Worm (Caenorhabditis elegans) whole organism, young adult: ENCODE data around the gene W06D11.1.

Source experiments
- B0336.3 ChIP-seq: fragments of 200-800 bp; sonication (Bioruptor generic); IDR thresholded peaks from 2 replicates; pipeline ENCODE4 v1.3.6; 2022; ENCODE audit warnings: missing genetic modification characterization, missing compliant biosample characterization
- C06A6.2 ChIP-seq: fragments of 200-800 bp; sonication (Bioruptor generic); conservative IDR thresholded peaks from 2 replicates; pipeline ENCODE4 v1.3.6; 2022; ENCODE audit warnings: missing genetic modification characterization, missing compliant biosample characterization
- F33H1.4 ChIP-seq: fragments of 200-800 bp; sonication (Bioruptor generic); IDR thresholded peaks from 2 replicates; pipeline ENCODE4 v1.3.6; 2022; ENCODE audit warnings: missing genetic modification reagents, missing genetic modification characterization, missing compliant biosample characterization
- F39B2.1 ChIP-seq: fragments of 200-800 bp; sonication (Bioruptor generic); IDR thresholded peaks from 2 replicates; pipeline ENCODE4 v1.3.6; 2022; ENCODE audit warnings: missing genetic modification reagents, missing genetic modification characterization, missing compliant biosample characterization
- F49E8.2 ChIP-seq: sonication (generic microtip); optimal IDR thresholded peaks from 3 replicates; lab custom pipeline; 2017; ENCODE audit warnings: missing genetic modification characterization, mild to moderate bottlenecking, missing compliant biosample characterization, antibody characterized with exemption, moderate library complexity; ENCODE audit not compliant: insufficient read depth
- F57C9.4 ChIP-seq: sonication (generic microtip); optimal IDR thresholded peaks from 2 replicates; lab custom pipeline; 2017; ENCODE audit warnings: mild to moderate bottlenecking, missing genetic modification characterization, missing compliant biosample characterization
- T07F8.4 ChIP-seq: sonication (generic microtip); optimal IDR thresholded peaks from 2 replicates; lab custom pipeline; 2016; ENCODE audit warnings: mild to moderate bottlenecking, missing genetic modification characterization, moderate library complexity, missing compliant biosample characterization
- ZK185.1 ChIP-seq: sonication (generic microtip); optimal IDR thresholded peaks from 2 replicates; lab custom pipeline; 2016; ENCODE audit warnings: mild to moderate bottlenecking, missing genetic modification characterization, missing compliant biosample characterization; ENCODE audit not compliant: poor library complexity, severe bottlenecking
- aptf-2 ChIP-seq: fragments of 200-800 bp; sonication (Bioruptor generic); conservative IDR thresholded peaks from 2 replicates; pipeline ENCODE4 v1.3.6; 2022; ENCODE audit warnings: missing genetic modification reagents, missing genetic modification characterization, missing compliant biosample characterization
- aptf-3 ChIP-seq: fragments of 200-800 bp; sonication (Bioruptor generic); IDR thresholded peaks from 2 replicates; pipeline ENCODE4 v1.3.6; 2022; ENCODE audit warnings: missing genetic modification characterization, missing compliant biosample characterization
- attf-3 ChIP-seq: fragments of 200-800 bp; sonication (Bioruptor generic); conservative IDR thresholded peaks from 2 replicates; pipeline ENCODE4 v1.3.6; 2022; ENCODE audit warnings: missing genetic modification reagents, missing genetic modification characterization, missing compliant biosample characterization
- cebp-2 ChIP-seq: fragments of 200-800 bp; sonication (Bioruptor generic); IDR thresholded peaks from 2 replicates; pipeline ENCODE4 v1.3.6; 2022; ENCODE audit warnings: missing genetic modification characterization, missing compliant biosample characterization
- ceh-27 ChIP-seq: fragments of 200-800 bp; sonication (Bioruptor generic); optimal IDR thresholded peaks from 2 replicates; lab custom pipeline; 2018; ENCODE audit warnings: mild to moderate bottlenecking, missing genetic modification characterization, moderate library complexity, missing compliant biosample characterization
- ceh-58 ChIP-seq: fragments of 200-800 bp; sonication (Bioruptor generic); IDR thresholded peaks from 2 replicates; pipeline ENCODE4 v1.3.6; 2022; ENCODE audit warnings: missing genetic modification characterization, missing compliant biosample characterization
- dox-1 ChIP-seq: fragments of 200-800 bp; sonication (Bioruptor generic); IDR thresholded peaks from 2 replicates; pipeline ENCODE4 v1.3.6; 2022; ENCODE audit warnings: missing genetic modification reagents, missing genetic modification characterization, missing compliant biosample characterization
- dpl-1 ChIP-seq: fragments of 150-350 bp; optimal IDR thresholded peaks from 2 replicates; lab custom pipeline; 2014; ENCODE audit warnings: missing biosample characterization, missing genetic modification reagents, missing genetic modification characterization
- efl-1 ChIP-seq: fragments of 150-350 bp; optimal IDR thresholded peaks from 2 replicates; lab custom pipeline; 2014; ENCODE audit warnings: missing biosample characterization, missing genetic modification reagents, missing genetic modification characterization
- egl-44 ChIP-seq: fragments of 200-800 bp; sonication (Bioruptor generic); IDR thresholded peaks from 2 replicates; pipeline ENCODE4 v1.3.6; 2022; ENCODE audit warnings: missing genetic modification reagents, missing genetic modification characterization, missing compliant biosample characterization
- egrh-3 ChIP-seq: fragments of 200-800 bp; sonication (Bioruptor generic); IDR thresholded peaks from 2 replicates; pipeline ENCODE4 v1.3.6; 2022; ENCODE audit warnings: missing genetic modification reagents, missing genetic modification characterization, missing compliant biosample characterization
- gei-17 ChIP-seq: fragments of 200-800 bp; sonication (Bioruptor generic); optimal IDR thresholded peaks from 2 replicates; lab custom pipeline; 2018; ENCODE audit warnings: mild to moderate bottlenecking, missing genetic modification characterization, missing compliant biosample characterization
- hmg-1.2 ChIP-seq: fragments of 200-800 bp; sonication (Bioruptor generic); IDR thresholded peaks from 2 replicates; pipeline ENCODE4 v1.3.6; 2022; ENCODE audit warnings: missing genetic modification reagents, missing genetic modification characterization, missing compliant biosample characterization
- hmg-20 ChIP-seq: fragments of 200-800 bp; sonication (Bioruptor generic); IDR thresholded peaks from 2 replicates; pipeline ENCODE4 v1.3.6; 2022; ENCODE audit warnings: missing genetic modification reagents, missing genetic modification characterization, missing compliant biosample characterization
- let-607 ChIP-seq, 2 experiments: fragments of 200-800 bp in 1 of 2; sonication (Bioruptor generic) in 1 of 2; sonication (generic microtip) in 1 of 2; optimal IDR thresholded peaks; 2 replicates each; lab custom pipeline; 2016 to 2018; ENCODE audit warnings: mild to moderate bottlenecking in 2 of 2, missing compliant biosample characterization in 2 of 2, missing genetic modification characterization in 2 of 2, moderate library complexity in 2 of 2, missing genotype in 1 of 2
- lin-35 ChIP-seq, 3 experiments: fragments of 150-350 bp in 2 of 3; sonication (generic microtip) in 1 of 3; optimal IDR thresholded peaks; 2 replicates each; lab custom pipeline; 2014 to 2018; ENCODE audit warnings: missing biosample characterization in 3 of 3, missing genetic modification characterization in 3 of 3, missing genetic modification reagents in 3 of 3
- lsl-1 ChIP-seq: fragments of 200-800 bp; sonication (Bioruptor generic); optimal IDR thresholded peaks from 2 replicates; lab custom pipeline; 2018; ENCODE audit warnings: mild to moderate bottlenecking, missing genetic modification characterization, moderate library complexity, missing compliant biosample characterization
- madf-3 ChIP-seq: fragments of 200-800 bp; sonication (Bioruptor generic); IDR thresholded peaks from 2 replicates; pipeline ENCODE4 v1.3.6; 2022; ENCODE audit warnings: missing genetic modification reagents, missing genetic modification characterization, missing compliant biosample characterization
- madf-6 ChIP-seq: fragments of 200-800 bp; sonication (Bioruptor generic); IDR thresholded peaks from 2 replicates; pipeline ENCODE4 v1.3.6; 2022; ENCODE audit warnings: missing genetic modification reagents, missing genetic modification characterization, missing compliant biosample characterization
- madf-8 ChIP-seq: fragments of 200-800 bp; sonication (Bioruptor generic); conservative IDR thresholded peaks from 2 replicates; pipeline ENCODE4 v1.3.6; 2022; ENCODE audit warnings: missing genetic modification reagents, missing genetic modification characterization, missing compliant biosample characterization
- nfyb-1 ChIP-seq: fragments of 200-800 bp; sonication (Bioruptor generic); IDR thresholded peaks from 2 replicates; pipeline ENCODE4 v1.3.6; 2022; ENCODE audit warnings: missing genetic modification reagents, missing genetic modification characterization, missing compliant biosample characterization
- nhr-120 ChIP-seq: fragments of 200-800 bp; sonication (Bioruptor generic); IDR thresholded peaks from 2 replicates; pipeline ENCODE4 v1.3.6; 2022; ENCODE audit warnings: missing genetic modification characterization, missing compliant biosample characterization
- nhr-27 ChIP-seq: fragments of 200-800 bp; sonication (Bioruptor generic); optimal IDR thresholded peaks from 2 replicates; lab custom pipeline; 2018; ENCODE audit warnings: mild to moderate bottlenecking, missing genetic modification characterization, moderate library complexity, missing compliant biosample characterization
- rec-8 ChIP-seq, 2 experiments: sonication (generic microtip); optimal IDR thresholded peaks; 2 replicates each; lab custom pipeline; 2016; ENCODE audit warnings: mild to moderate bottlenecking in 2 of 2, missing genetic modification characterization in 2 of 2, missing genetic modification reagents in 2 of 2, missing genotype in 2 of 2, missing biosample characterization in 1 of 2, missing compliant biosample characterization in 1 of 2, moderate library complexity in 1 of 2
- snpc-4 ChIP-seq, 5 experiments: fragments of 150-350 bp in 1 of 5; sonication (generic microtip) in 4 of 5; optimal IDR thresholded peaks; 2 replicates each; lab custom pipeline; 2014 to 2018; ENCODE audit warnings: missing genetic modification characterization in 5 of 5, missing biosample characterization in 3 of 5, antibody characterized with exemption in 2 of 5, mild to moderate bottlenecking in 2 of 5, missing compliant biosample characterization in 2 of 5, missing genotype in 2 of 5, moderate library complexity in 2 of 5, missing genetic modification reagents in 1 of 5
- tbp1 ChIP-seq: fragments of 200-800 bp; sonication (Bioruptor generic); optimal IDR thresholded peaks from 2 replicates; lab custom pipeline; 2018; ENCODE audit warnings: mild to moderate bottlenecking, missing genetic modification characterization, missing compliant biosample characterization
- tbx-9 ChIP-seq: sonication (generic microtip); optimal IDR thresholded peaks from 2 replicates; lab custom pipeline; 2016; ENCODE audit warnings: borderline replicate concordance, missing genetic modification characterization, inconsistent platforms, missing compliant biosample characterization
- xnd-1 ChIP-seq: sonication (generic microtip); optimal IDR thresholded peaks from 2 replicates; lab custom pipeline; 2016; ENCODE audit warnings: missing genotype, missing genetic modification reagents, missing genetic modification characterization, missing compliant biosample characterization
- ztf-22 ChIP-seq: fragments of 200-800 bp; sonication (Bioruptor generic); optimal IDR thresholded peaks from 2 replicates; lab custom pipeline; 2018; ENCODE audit warnings: mild to moderate bottlenecking, missing genetic modification characterization, moderate library complexity, missing compliant biosample characterization
- ztf-26 ChIP-seq: sonication (generic microtip); optimal IDR thresholded peaks from 2 replicates; lab custom pipeline; 2017; ENCODE audit warnings: missing genetic modification characterization, missing compliant biosample characterization
- ztf-6 ChIP-seq: fragments of 200-800 bp; sonication (Bioruptor generic); IDR thresholded peaks from 2 replicates; pipeline ENCODE4 v1.3.6; 2022; ENCODE audit warnings: missing genetic modification reagents, missing genetic modification characterization, missing compliant biosample characterization

Gene W06D11.1

ce11 chrX:12275577-12275976 is 18.8 kb upstream of the W06D11.1 start, which contains the start of gene C04B4.6:
TSS of gene C04B4.6 (minus strand) at chrX:12275677.
- TF ChIP-seq B0336.3 (GFP tag; lab: Robert Waterston, UW) (no peak), egl-44 (GFP tag; lab: Robert Waterston, UW) (no peak), F39B2.1 (no peak), hmg-20 (GFP tag; lab: Robert Waterston, UW) (no peak), aptf-3 (GFP tag; lab: Robert Waterston, UW) (no peak), F57C9.4 (tag; lab: Kevin White, UChicago) (no peak), madf-3 (GFP tag; lab: Robert Waterston, UW) (no peak), nhr-27 (tag; lab: Kevin White, UChicago) (no peak), nhr-120 (GFP tag; lab: Robert Waterston, UW) (no peak), ceh-58 (GFP tag; lab: Robert Waterston, UW) (no peak), egrh-3 (GFP tag; lab: Robert Waterston, UW) (no peak), ztf-22 (GFP tag; lab: Kevin White, UChicago) (no peak), attf-3 (no peak), ztf-26 (tag; lab: Kevin White, UChicago) (no peak)
- TF ChIP-seq, all 124 proteins: peak for 0

ce11 chrX:12280477-12280876 is 13.9 kb upstream of the W06D11.1 start, which contains the start of gene C04B4.1:
TSS of gene C04B4.1 (plus strand) at chrX:12280777.
- TF ChIP-seq tbp1 (GFP tag; lab: Kevin White, UChicago) = no peak
- no peak for TF ChIP-seq ztf-6
- no peak for TF ChIP-seq lin-35 (GFP tag; optimal IDR thresholded peaks at IDR 0.05; lab: Kevin White, UChicago)
- TF ChIP-seq let-607 (tag; optimal IDR thresholded peaks at IDR 0.05; lab: Kevin White, UChicago) = no peak
- TF ChIP-seq egrh-3 (GFP tag; lab: Robert Waterston, UW) = no peak
- TF ChIP-seq tbx-9 (tag; lab: Kevin White, UChicago) = no peak
- no peak for TF ChIP-seq nfyb-1 (GFP tag; lab: Robert Waterston, UW)
- no peak for TF ChIP-seq lsl-1
- no peak for TF ChIP-seq cebp-2 (GFP tag; lab: Robert Waterston, UW)
- TF ChIP-seq C06A6.2 (GFP tag; lab: Robert Waterston, UW) = no peak
- TF ChIP-seq T07F8.4 (tag; lab: Kevin White, UChicago) = no peak
- no peak for TF ChIP-seq gei-17 (GFP tag; lab: Kevin White, UChicago)
- TF ChIP-seq ceh-27 (GFP tag; lab: Kevin White, UChicago) = no peak
- TF ChIP-seq F49E8.2 (tag; lab: Kevin White, UChicago) = no peak
- TF ChIP-seq dpl-1 (GFP tag; lab: Kevin White, UChicago) = no peak
- no peak for TF ChIP-seq attf-3
- no peak for TF ChIP-seq snpc-4 (GFP tag; optimal IDR thresholded peaks at IDR 0.05; lab: Kevin White, UChicago)
- no peak for TF ChIP-seq snpc-4 (tag; optimal IDR thresholded peaks at IDR 0.05; lab: Kevin White, UChicago)

- TF ChIP-seq F33H1.4 (GFP tag; lab: Robert Waterston, UW) (no peak), xnd-1 (tag; lab: Kevin White, UChicago) (peak; percentile 51), hmg-1.2 (GFP tag; lab: Robert Waterston, UW) (peak; percentile 43; the same call in 1 of the 2 replicates), madf-8 (peak; percentile 64), rec-8 (tag; optimal IDR thresholded peaks at IDR 0.05; lab: Kevin White, UChicago) (no peak), aptf-2 (peak; percentile 49; the same call in 1 of the 2 replicates), dox-1 (GFP tag; lab: Robert Waterston, UW) (peak; percentile 5; the same call in 1 of the 2 replicates), dpl-1 (GFP tag; lab: Kevin White, UChicago) (peak; percentile 26), efl-1 (GFP tag; lab: Kevin White, UChicago) (peak; percentile 78), egrh-3 (GFP tag; lab: Robert Waterston, UW) (peak; percentile 54; the same call in 1 of the 2 replicates), aptf-3 (GFP tag; lab: Robert Waterston, UW) (no peak), madf-6 (GFP tag; lab: Robert Waterston, UW) (peak; percentile 83), ZK185.1 (tag; lab: Kevin White, UChicago) (no peak)
Measured at ce11 chrX:12282911-12283310, 11.5 kb upstream of the W06D11.1 start, which contains the start of gene C04B4.2. TSS of gene C04B4.2 (plus strand) at chrX:12283281.
